Fruit fly (Drosophila melanogaster) whole organism, embryonic: ENCODE results near the gene crm.

Experiments used
- Awh ChIP-seq: fragments of 200-800 bp; sonication (Bioruptor generic); IDR thresholded peaks from 2 replicates; pipeline ENCODE4, ENCODE4 v1.3.6; 2022; ENCODE audit warnings: missing biosample characterization, missing genetic modification characterization
- CG1024 ChIP-seq: fragments of 200-800 bp; sonication (Bioruptor generic); IDR thresholded peaks from 2 replicates; pipeline ENCODE4 v1.3.6; 2022; ENCODE audit warnings: missing biosample characterization, missing genetic modification characterization
- CG10267 ChIP-seq: fragments of 200-800 bp; sonication (Bioruptor generic); optimal IDR thresholded peaks from 2 replicates; lab custom pipeline; 2018; ENCODE audit warnings: missing biosample characterization, mild to moderate bottlenecking, missing genetic modification characterization, moderate library complexity
- CG10565 ChIP-seq: fragments of 200-800 bp; sonication (Bioruptor generic); optimal IDR thresholded peaks from 3 replicates; lab custom pipeline; 2016; ENCODE audit warnings: missing biosample characterization, mild to moderate bottlenecking, missing genetic modification characterization
- CG11247 ChIP-seq: fragments of 200-800 bp; sonication (Bioruptor generic); IDR thresholded peaks from 2 replicates; pipeline ENCODE4 v1.3.6; 2022; ENCODE audit warnings: missing biosample characterization, missing genetic modification characterization
- CG12155 ChIP-seq: fragments of 200-800 bp; sonication (Bioruptor generic); optimal IDR thresholded peaks from 3 replicates; lab custom pipeline; 2016; ENCODE audit warnings: missing biosample characterization, missing genetic modification characterization
- CG13123 ChIP-seq: fragments of 200-800 bp; sonication (Bioruptor generic); optimal IDR thresholded peaks from 2 replicates; lab custom pipeline; 2016; ENCODE audit warnings: missing biosample characterization, missing genetic modification characterization
- CG13424 ChIP-seq: fragments of 200-800 bp; sonication (Bioruptor generic); optimal IDR thresholded peaks from 2 replicates; lab custom pipeline; 2019; ENCODE audit warnings: missing biosample characterization, mild to moderate bottlenecking, missing genetic modification characterization, moderate library complexity
- CG14860 ChIP-seq: fragments of 200-800 bp; sonication (Bioruptor generic); IDR thresholded peaks from 3 replicates; pipeline ENCODE4 v1.3.6; 2022; ENCODE audit warnings: missing biosample characterization, missing genetic modification characterization; ENCODE audit not compliant: partially characterized antibody
- CG15073 ChIP-seq: fragments of 200-800 bp; sonication (Bioruptor generic); optimal IDR thresholded peaks from 2 replicates; lab custom pipeline; 2016; ENCODE audit warnings: missing biosample characterization, missing genetic modification characterization
- CG15514 ChIP-seq: fragments of 200-800 bp; sonication (Bioruptor generic); optimal IDR thresholded peaks from 3 replicates; lab custom pipeline; 2017; ENCODE audit warnings: missing biosample characterization, missing genetic modification characterization, mild to moderate bottlenecking, moderate library complexity, missing genetic modification reagents
- CG15696 ChIP-seq: fragments of 200-800 bp; sonication (Bioruptor generic); optimal IDR thresholded peaks from 2 replicates; lab custom pipeline; 2019; ENCODE audit warnings: missing biosample characterization, mild to moderate bottlenecking, missing genetic modification characterization, moderate library complexity
- CG16813 ChIP-seq: fragments of 200-800 bp; sonication (Bioruptor generic); IDR thresholded peaks from 3 replicates; pipeline ENCODE4 v1.3.6; 2022; ENCODE audit warnings: missing biosample characterization, missing genetic modification characterization; ENCODE audit not compliant: partially characterized antibody
- CG17385 ChIP-seq: fragments of 200-800 bp; sonication (Bioruptor generic); optimal IDR thresholded peaks from 3 replicates; lab custom pipeline; 2018; ENCODE audit warnings: missing biosample characterization, mild to moderate bottlenecking, missing genetic modification characterization
- CG2116 ChIP-seq: fragments of 200-800 bp; sonication (Bioruptor generic); optimal IDR thresholded peaks from 3 replicates; lab custom pipeline; 2018; ENCODE audit warnings: missing biosample characterization, mild to moderate bottlenecking, missing genetic modification characterization
- CG30020 ChIP-seq: fragments of 200-800 bp; optimal IDR thresholded peaks from 2 replicates; lab custom pipeline; 2019; ENCODE audit warnings: missing biosample characterization, mild to moderate bottlenecking, missing genetic modification characterization, moderate library complexity
- CG32772 ChIP-seq: fragments of 200-800 bp; sonication (Bioruptor generic); IDR thresholded peaks from 2 replicates; pipeline ENCODE4 v1.3.6; 2022; ENCODE audit warnings: missing biosample characterization, missing genetic modification characterization
- CG4617 ChIP-seq: fragments of 200-800 bp; sonication (Bioruptor generic); optimal IDR thresholded peaks from 3 replicates; lab custom pipeline; 2016; ENCODE audit warnings: missing biosample characterization, missing genetic modification characterization, borderline replicate concordance
- CG7963 ChIP-seq: fragments of 200-800 bp; sonication (Bioruptor generic); IDR thresholded peaks from 3 replicates; pipeline ENCODE4 v1.3.6; 2022; ENCODE audit warnings: missing biosample characterization, missing genetic modification characterization; ENCODE audit not compliant: partially characterized antibody
- CG8924 ChIP-seq: fragments of 200-800 bp; optimal IDR thresholded peaks from 3 replicates; lab custom pipeline; 2019; ENCODE audit warnings: missing biosample characterization, mild to moderate bottlenecking, missing genetic modification characterization, moderate library complexity
- CG9932 ChIP-seq: fragments of 200-800 bp; sonication (Bioruptor generic); IDR thresholded peaks from 2 replicates; pipeline ENCODE4 v1.3.6; 2022; ENCODE audit warnings: missing biosample characterization, missing genetic modification characterization
- Dll ChIP-seq: fragments of 200-800 bp; sonication (Bioruptor generic); IDR thresholded peaks from 4 replicates; pipeline ENCODE4 v1.3.6; 2022; ENCODE audit warnings: missing biosample characterization, missing genetic modification characterization; ENCODE audit not compliant: partially characterized antibody
- Doc3 ChIP-seq: fragments of 200-800 bp; sonication (Bioruptor generic); IDR thresholded peaks from 3 replicates; pipeline ENCODE4 v1.3.6; 2022; ENCODE audit warnings: missing biosample characterization, missing genetic modification characterization; ENCODE audit not compliant: partially characterized antibody
- Drgx ChIP-seq: fragments of 200-800 bp; sonication (Bioruptor generic); IDR thresholded peaks from 2 replicates; pipeline ENCODE4 v1.3.6; 2022; ENCODE audit warnings: missing biosample characterization, missing genetic modification characterization
- E2f2 ChIP-seq: fragments of 200-800 bp; sonication (Bioruptor generic); IDR thresholded peaks from 2 replicates; pipeline ENCODE4 v1.3.6; 2022; ENCODE audit warnings: missing biosample characterization, missing genetic modification characterization
- HLH3B ChIP-seq: fragments of 200-800 bp; sonication (Bioruptor generic); IDR thresholded peaks from 2 replicates; pipeline ENCODE4 v1.3.6; 2022; ENCODE audit warnings: missing biosample characterization, missing genetic modification characterization
- HLH4C ChIP-seq: fragments of 200-800 bp; sonication (Bioruptor generic); IDR thresholded peaks from 3 replicates; pipeline ENCODE4 v1.3.6; 2022; ENCODE audit warnings: missing biosample characterization, missing genetic modification characterization; ENCODE audit not compliant: partially characterized antibody
- HmgZ ChIP-seq: fragments of 200-800 bp; sonication (Bioruptor generic); optimal IDR thresholded peaks from 2 replicates; lab custom pipeline; 2018; ENCODE audit warnings: missing biosample characterization, mild to moderate bottlenecking, missing genetic modification characterization
- Hsf ChIP-seq: fragments of 200-800 bp; sonication (Bioruptor generic); optimal IDR thresholded peaks from 3 replicates; lab custom pipeline; 2016; ENCODE audit warnings: missing biosample characterization, missing genetic modification characterization
- Med ChIP-seq: fragments of 200-800 bp; sonication (Bioruptor generic); peaks from one replicate; lab custom pipeline; 2016; ENCODE audit warnings: missing biosample characterization, missing genetic modification characterization, mild to moderate bottlenecking, inconsistent platforms, moderate library complexity
- Myb ChIP-seq: fragments of 200-800 bp; sonication (Bioruptor generic); optimal IDR thresholded peaks from 2 replicates; lab custom pipeline; 2016; ENCODE audit warnings: missing biosample characterization, missing genetic modification characterization
- Neu2 ChIP-seq: fragments of 200-800 bp; sonication (Bioruptor generic); optimal IDR thresholded peaks from 3 replicates; lab custom pipeline; 2016; ENCODE audit warnings: missing biosample characterization, missing genetic modification characterization, borderline replicate concordance
- NfI ChIP-seq: fragments of 200-800 bp; sonication (Bioruptor generic); optimal IDR thresholded peaks from 3 replicates; lab custom pipeline; 2018; ENCODE audit warnings: missing biosample characterization, mild to moderate bottlenecking, missing genetic modification characterization, moderate library complexity
- Side ChIP-seq: fragments of 200-800 bp; sonication (Bioruptor generic); optimal IDR thresholded peaks from 2 replicates; lab custom pipeline; 2016; ENCODE audit warnings: missing biosample characterization, missing genetic modification characterization
- ac ChIP-seq: fragments of 200-800 bp; sonication (Bioruptor generic); optimal IDR thresholded peaks from 3 replicates; lab custom pipeline; 2017; ENCODE audit warnings: missing biosample characterization, mild to moderate bottlenecking, missing genetic modification characterization
- amos ChIP-seq: fragments of 200-800 bp; sonication (Bioruptor generic); IDR thresholded peaks from 2 replicates; pipeline ENCODE4 v1.3.6; 2022; ENCODE audit warnings: missing biosample characterization, missing genetic modification characterization; ENCODE audit not compliant: partially characterized antibody
- ap ChIP-seq: fragments of 200-800 bp; sonication (Bioruptor generic); IDR thresholded peaks from 2 replicates; pipeline ENCODE4 v1.3.6; 2022; ENCODE audit warnings: missing biosample characterization, missing genetic modification characterization
- bowl ChIP-seq: fragments of 200-800 bp; sonication (Bioruptor generic); IDR thresholded peaks from 2 replicates; pipeline ENCODE4 v1.3.6; 2022; ENCODE audit warnings: missing biosample characterization, missing genetic modification characterization
- chinmo ChIP-seq: fragments of 200-800 bp; sonication (Bioruptor generic); IDR thresholded peaks from 4 replicates; pipeline ENCODE4 v1.3.6; 2022; ENCODE audit warnings: missing biosample characterization, missing genetic modification characterization; ENCODE audit not compliant: partially characterized antibody
- chm ChIP-seq: fragments of 200-800 bp; sonication (Bioruptor generic); IDR thresholded peaks from 2 replicates; pipeline ENCODE4 v1.3.6; 2022; ENCODE audit warnings: missing biosample characterization, missing genetic modification characterization
- eve ChIP-seq, 2 experiments: fragments of >200 bp; optimal IDR thresholded peaks; 2 replicates each; lab custom pipeline; 2017; ENCODE audit warnings: missing biosample characterization in 2 of 2, missing genetic modification characterization in 2 of 2
- ewg ChIP-seq: fragments of 200-800 bp; sonication (Bioruptor generic); optimal IDR thresholded peaks from 3 replicates; lab custom pipeline; 2017; ENCODE audit warnings: mild to moderate bottlenecking, missing biosample characterization, missing genetic modification reagents, missing genetic modification characterization
- gsb-n ChIP-seq: fragments of 200-800 bp; sonication (Bioruptor generic); optimal IDR thresholded peaks from 3 replicates; lab custom pipeline; 2018; ENCODE audit warnings: missing biosample characterization, mild to moderate bottlenecking, missing genetic modification characterization
- lilli ChIP-seq: fragments of 200-800 bp; sonication (Bioruptor generic); optimal IDR thresholded peaks from 3 replicates; lab custom pipeline; 2016; ENCODE audit warnings: missing biosample characterization, missing genetic modification characterization
- ro ChIP-seq: fragments of 200-800 bp; sonication (Bioruptor generic); IDR thresholded peaks from 2 replicates; pipeline ENCODE4 v1.3.6; 2022; ENCODE audit warnings: missing biosample characterization, missing genetic modification characterization
- salm ChIP-seq: fragments of 200-800 bp; sonication (Bioruptor generic); optimal IDR thresholded peaks from 2 replicates; lab custom pipeline; 2018; ENCODE audit warnings: missing biosample characterization, mild to moderate bottlenecking, missing genetic modification characterization
- sens-2 ChIP-seq: fragments of 200-800 bp; sonication (Bioruptor generic); IDR thresholded peaks from 2 replicates; pipeline ENCODE4 v1.3.6; 2022; ENCODE audit warnings: missing biosample characterization, missing genetic modification characterization
- sob ChIP-seq: fragments of 200-800 bp; sonication (Bioruptor generic); IDR thresholded peaks from 2 replicates; pipeline ENCODE4 v1.3.6; 2022; ENCODE audit warnings: missing biosample characterization, missing genetic modification characterization
- ssp ChIP-seq: fragments of 200-800 bp; sonication (Bioruptor generic); IDR thresholded peaks from 2 replicates; pipeline ENCODE4 v1.3.6; 2022; ENCODE audit warnings: missing biosample characterization, missing genetic modification characterization
- vnd ChIP-seq: fragments of 200-800 bp; sonication (Bioruptor generic); IDR thresholded peaks from 3 replicates; pipeline ENCODE4 v1.3.6; 2022; ENCODE audit warnings: missing biosample characterization, missing genetic modification characterization; ENCODE audit not compliant: partially characterized antibody

Gene crm

dm6 chrX:2714730-2715129 lies 23.8 kb downstream of the crm start (continued):
- TF ChIP-seq CG12155 (GFP tag; lab: Kevin White, UChicago) (no peak), ac (GFP tag; lab: Kevin White, UChicago) (no peak), Med (GFP tag; lab: Kevin White, UChicago) (peak; percentile 46), CG13123 (GFP tag; lab: Kevin White, UChicago) (no peak), HmgZ (tag; lab: Kevin White, UChicago) (peak; percentile 6), CG32772 (GFP tag; lab: Robert Waterston, UW) (no peak), sens-2 (GFP tag; lab: Robert Waterston, UW) (no peak), Drgx (GFP tag; lab: Robert Waterston, UW) (no peak), CG30020 (tag; lab: Kevin White, UChicago) (no peak), CG1024 (no peak), Hsf (GFP tag; lab: Kevin White, UChicago) (no peak), eve (GFP tag; optimal IDR thresholded peaks at IDR 0.05; lab: Kevin White, UChicago) (no peak), ewg (GFP tag; lab: Kevin White, UChicago) (no peak), CG15696 (tag; lab: Kevin White, UChicago) (no peak), Doc3 (GFP tag; lab: Robert Waterston, UW) (0 out of 3 replicates have a peak, but pooled peaks have one; percentile 36), CG15073 (GFP tag; lab: Kevin White, UChicago) (no peak), HLH3B (GFP tag; lab: Robert Waterston, UW) (no peak), ssp (GFP tag; lab: Robert Waterston, UW) (0 out of 2 replicates have a peak, but pooled peaks have one; percentile 8), Awh (no peak), Myb (GFP tag; lab: Kevin White, UChicago) (peak; percentile 60), Side (GFP tag; lab: Kevin White, UChicago) (no peak), lilli (GFP tag; lab: Kevin White, UChicago) (peak; percentile 14), CG7963 (0 out of 3 replicates have a peak, but pooled peaks have one; percentile 5), chm (no peak), Dll (GFP tag; lab: Robert Waterston, UW) (peak; percentile 58), gsb-n (tag; lab: Kevin White, UChicago) (no peak), chinmo (GFP tag; lab: Robert Waterston, UW) (no peak), CG11247 (GFP tag; lab: Robert Waterston, UW) (no peak), CG10565 (GFP tag; lab: Kevin White, UChicago) (no peak), sob (GFP tag; lab: Robert Waterston, UW) (no peak), NfI (GFP tag; lab: Kevin White, UChicago) (no peak), CG16813 (GFP tag; lab: Robert Waterston, UW) (peak; percentile 41; the same call in 1 of the 3 replicates), CG10267 (tag; lab: Kevin White, UChicago) (peak; percentile 49), CG4617 (GFP tag; lab: Kevin White, UChicago) (no peak), ap (GFP tag; lab: Robert Waterston, UW) (no peak), ro (GFP tag; lab: Robert Waterston, UW) (no peak), CG9932 (GFP tag; lab: Robert Waterston, UW) (0 out of 2 replicates have a peak, but pooled peaks have one; percentile 7), HLH4C (GFP tag; lab: Robert Waterston, UW) (peak; percentile 56), E2f2 (GFP tag; lab: Robert Waterston, UW) (peak; percentile 80), bowl (GFP tag; lab: Robert Waterston, UW) (no peak), salm (no peak), CG13424 (tag; lab: Kevin White, UChicago) (peak; percentile 42), CG14860 (GFP tag; lab: Robert Waterston, UW) (peak; percentile 31; the same call in 1 of the 3 replicates), CG2116 (GFP tag; lab: Kevin White, UChicago) (peak; percentile 48), CG17385 (GFP tag; lab: Kevin White, UChicago) (no peak), Neu2 (no peak), vnd (0 out of 3 replicates have a peak, but pooled peaks have one; percentile 11), CG8924 (tag; lab: Kevin White, UChicago) (no peak), CG15514 (GFP tag; lab: Kevin White, UChicago) (peak; percentile 98), amos (GFP tag; lab: Robert Waterston, UW) (peak; percentile 41; the same call in 1 of the 2 replicates)
